Fruit fly (Drosophila melanogaster) whole organism, embryonic: ENCODE measurements around the gene mmy.
A peak's percentile ranks its signal among the peaks of the same experiment; 100 is the strongest.

Source experiments
- ATbp ChIP-seq: fragments of 200-800 bp; sonication (Bioruptor generic); optimal IDR thresholded peaks from 2 replicates; lab custom pipeline; 2017; ENCODE audit warnings: missing biosample characterization, mild to moderate bottlenecking, missing genetic modification characterization, missing genetic modification reagents
- Atf-2 ChIP-seq: fragments of 200-800 bp; sonication (Bioruptor generic); optimal IDR thresholded peaks from 2 replicates; lab custom pipeline; 2016; ENCODE audit warnings: missing biosample characterization, missing genetic modification characterization
- Atf6 ChIP-seq: fragments of 200-800 bp; sonication (Bioruptor generic); IDR thresholded peaks from 2 replicates; pipeline ENCODE4 v1.3.6; 2022; ENCODE audit warnings: missing biosample characterization, missing genetic modification characterization
- BEAF-32 ChIP-seq: fragments of 200-800 bp; sonication (Bioruptor generic); optimal IDR thresholded peaks from 3 replicates; lab custom pipeline; 2017; ENCODE audit warnings: missing biosample characterization, missing genetic modification characterization, mild to moderate bottlenecking, moderate library complexity, missing genetic modification reagents
- Bteb2 ChIP-seq: fragments of 200-800 bp; sonication (Bioruptor generic); optimal IDR thresholded peaks from 2 replicates; lab custom pipeline; 2016; ENCODE audit warnings: missing biosample characterization, missing genetic modification characterization
- CG10267 ChIP-seq: fragments of 200-800 bp; sonication (Bioruptor generic); optimal IDR thresholded peaks from 2 replicates; lab custom pipeline; 2018; ENCODE audit warnings: missing biosample characterization, mild to moderate bottlenecking, missing genetic modification characterization, moderate library complexity
- CG10431 ChIP-seq: fragments of 200-800 bp; sonication (Bioruptor generic); optimal IDR thresholded peaks from 3 replicates; lab custom pipeline; 2018; ENCODE audit warnings: missing biosample characterization, mild to moderate bottlenecking, missing genetic modification characterization
- CG11247 ChIP-seq: fragments of 200-800 bp; sonication (Bioruptor generic); IDR thresholded peaks from 2 replicates; pipeline ENCODE4 v1.3.6; 2022; ENCODE audit warnings: missing biosample characterization, missing genetic modification characterization
- CG12769 ChIP-seq: fragments of 200-800 bp; sonication (Bioruptor generic); optimal IDR thresholded peaks from 2 replicates; lab custom pipeline; 2019; ENCODE audit warnings: missing biosample characterization, mild to moderate bottlenecking, missing genetic modification characterization, moderate library complexity
- CG13894 ChIP-seq: fragments of 200-800 bp; sonication (Bioruptor generic); optimal IDR thresholded peaks from 3 replicates; lab custom pipeline; 2018; ENCODE audit warnings: missing biosample characterization, mild to moderate bottlenecking, missing genetic modification characterization, moderate library complexity
- CG15011 ChIP-seq: fragments of 200-800 bp; sonication (Bioruptor generic); optimal IDR thresholded peaks from 3 replicates; lab custom pipeline; 2018; ENCODE audit warnings: missing biosample characterization, mild to moderate bottlenecking, missing genetic modification characterization
- CG1529 ChIP-seq: fragments of 200-800 bp; sonication (Bioruptor generic); optimal IDR thresholded peaks from 3 replicates; lab custom pipeline; 2018; ENCODE audit warnings: missing biosample characterization, missing genetic modification characterization
- CG31388 ChIP-seq: fragments of 200-800 bp; sonication (Bioruptor generic); optimal IDR thresholded peaks from 2 replicates; lab custom pipeline; 2016; ENCODE audit warnings: missing biosample characterization, missing genetic modification characterization
- CG42726 ChIP-seq: fragments of 200-800 bp; sonication (Bioruptor generic); IDR thresholded peaks from 2 replicates; pipeline ENCODE4 v1.3.6; 2022; ENCODE audit warnings: missing biosample characterization, missing genetic modification characterization; ENCODE audit not compliant: partially characterized antibody
- CG6272 ChIP-seq: fragments of 200-800 bp; sonication (Bioruptor generic); IDR thresholded peaks from 2 replicates; pipeline ENCODE4 v1.3.6; 2022; ENCODE audit warnings: missing biosample characterization, missing genetic modification characterization
- CG6813 ChIP-seq: fragments of 200-800 bp; sonication (Bioruptor generic); optimal IDR thresholded peaks from 2 replicates; lab custom pipeline; 2017; ENCODE audit warnings: missing biosample characterization, missing genetic modification characterization, mild to moderate bottlenecking, moderate library complexity, missing genetic modification reagents
- CG6854 ChIP-seq: fragments of 200-800 bp; sonication (Bioruptor generic); optimal IDR thresholded peaks from 3 replicates; lab custom pipeline; 2017; ENCODE audit warnings: missing biosample characterization, mild to moderate bottlenecking, missing genetic modification characterization
- CG7963 ChIP-seq: fragments of 200-800 bp; sonication (Bioruptor generic); IDR thresholded peaks from 3 replicates; pipeline ENCODE4 v1.3.6; 2022; ENCODE audit warnings: missing biosample characterization, missing genetic modification characterization; ENCODE audit not compliant: partially characterized antibody
- CG8924 ChIP-seq: fragments of 200-800 bp; optimal IDR thresholded peaks from 3 replicates; lab custom pipeline; 2019; ENCODE audit warnings: missing biosample characterization, mild to moderate bottlenecking, missing genetic modification characterization, moderate library complexity
- CG9932 ChIP-seq: fragments of 200-800 bp; sonication (Bioruptor generic); IDR thresholded peaks from 2 replicates; pipeline ENCODE4 v1.3.6; 2022; ENCODE audit warnings: missing biosample characterization, missing genetic modification characterization
- CTCF ChIP-seq: fragments of 200-800 bp; sonication (Bioruptor generic); optimal IDR thresholded peaks from 2 replicates; lab custom pipeline; 2017; ENCODE audit warnings: missing biosample characterization, mild to moderate bottlenecking, missing genetic modification characterization, moderate library complexity
- D ChIP-seq, 2 experiments: fragments of 200-800 bp in 1 of 2; fragments of >200 bp in 1 of 2; sonication (Bioruptor generic) in 1 of 2; optimal IDR thresholded peaks; 2 replicates in 1 of 2; 3 replicates in 1 of 2; lab custom pipeline; 2017; ENCODE audit warnings: mild to moderate bottlenecking in 1 of 2, missing biosample characterization in 1 of 2, missing genetic modification characterization in 1 of 2, missing genetic modification reagents in 1 of 2
- Dfd ChIP-seq, 2 experiments: fragments of >200 bp; optimal IDR thresholded peaks; 2 replicates each; lab custom pipeline; 2017; ENCODE audit warnings: missing biosample characterization in 2 of 2, missing genetic modification characterization in 2 of 2
- Dip2 ChIP-seq: fragments of 200-800 bp; sonication (Bioruptor generic); IDR thresholded peaks from 2 replicates; pipeline ENCODE4 v1.3.6; 2022; ENCODE audit warnings: missing biosample characterization, missing genetic modification characterization
- HLH54F ChIP-seq: fragments of 200-800 bp; sonication (Bioruptor generic); optimal IDR thresholded peaks from 3 replicates; lab custom pipeline; 2016; ENCODE audit warnings: missing biosample characterization, missing genetic modification characterization
- Hand ChIP-seq: fragments of 200-800 bp; sonication (Bioruptor generic); optimal IDR thresholded peaks from 2 replicates; lab custom pipeline; 2017; ENCODE audit warnings: mild to moderate bottlenecking, missing biosample characterization, missing genetic modification reagents, missing genetic modification characterization
- MBD-R2 ChIP-seq: fragments of 200-800 bp; sonication (Bioruptor generic); IDR thresholded peaks from 2 replicates; pipeline ENCODE4 v1.3.6; 2022; ENCODE audit warnings: missing biosample characterization, missing genetic modification characterization
- MESR4 ChIP-seq: fragments of 200-800 bp; sonication (Bioruptor generic); optimal IDR thresholded peaks from 2 replicates; lab custom pipeline; 2018; ENCODE audit warnings: missing biosample characterization, mild to moderate bottlenecking, missing genetic modification characterization, moderate library complexity
- Med ChIP-seq: fragments of 200-800 bp; sonication (Bioruptor generic); peaks from one replicate; lab custom pipeline; 2016; ENCODE audit warnings: missing biosample characterization, missing genetic modification characterization, mild to moderate bottlenecking, inconsistent platforms, moderate library complexity
- NFAT ChIP-seq: fragments of 200-800 bp; sonication (Bioruptor generic); IDR thresholded peaks from 2 replicates; pipeline ENCODE4 v1.3.6; 2022; ENCODE audit warnings: missing biosample characterization, missing genetic modification characterization
- Neu2 ChIP-seq: fragments of 200-800 bp; sonication (Bioruptor generic); optimal IDR thresholded peaks from 3 replicates; lab custom pipeline; 2016; ENCODE audit warnings: missing biosample characterization, missing genetic modification characterization, borderline replicate concordance
- Nf-YC ChIP-seq: fragments of 200-800 bp; optimal IDR thresholded peaks from 3 replicates; lab custom pipeline; 2019; ENCODE audit warnings: missing biosample characterization, mild to moderate bottlenecking, missing genetic modification characterization, moderate library complexity
- Sox100B ChIP-seq: fragments of 200-800 bp; sonication (Bioruptor generic); optimal IDR thresholded peaks from 3 replicates; lab custom pipeline; 2018; ENCODE audit warnings: missing biosample characterization, mild to moderate bottlenecking, missing genetic modification characterization
- Ssrp ChIP-seq: fragments of 200-800 bp; sonication (Bioruptor generic); optimal IDR thresholded peaks from 2 replicates; lab custom pipeline; 2018; ENCODE audit warnings: missing biosample characterization, mild to moderate bottlenecking, missing genetic modification characterization, moderate library complexity
- ac ChIP-seq: fragments of 200-800 bp; sonication (Bioruptor generic); optimal IDR thresholded peaks from 3 replicates; lab custom pipeline; 2017; ENCODE audit warnings: missing biosample characterization, mild to moderate bottlenecking, missing genetic modification characterization
- amos ChIP-seq: fragments of 200-800 bp; sonication (Bioruptor generic); IDR thresholded peaks from 2 replicates; pipeline ENCODE4 v1.3.6; 2022; ENCODE audit warnings: missing biosample characterization, missing genetic modification characterization; ENCODE audit not compliant: partially characterized antibody
- chn ChIP-seq: fragments of 200-800 bp; sonication (Bioruptor generic); optimal IDR thresholded peaks from 2 replicates; lab custom pipeline; 2016; ENCODE audit warnings: missing biosample characterization, missing genetic modification characterization
- grn ChIP-seq: fragments of 200-800 bp; sonication (Bioruptor generic); optimal IDR thresholded peaks from 3 replicates; lab custom pipeline; 2017; ENCODE audit warnings: missing biosample characterization, missing genetic modification characterization
- nerfin-1 ChIP-seq: fragments of 200-800 bp; sonication (Bioruptor generic); optimal IDR thresholded peaks from 3 replicates; lab custom pipeline; 2019; ENCODE audit warnings: missing biosample characterization, mild to moderate bottlenecking, missing genetic modification characterization, moderate library complexity
- p53 ChIP-seq: fragments of 200-800 bp; sonication (Bioruptor generic); optimal IDR thresholded peaks from 2 replicates; lab custom pipeline; 2016; ENCODE audit warnings: missing biosample characterization, missing genetic modification characterization
- ranshi ChIP-seq: fragments of 200-800 bp; sonication (Bioruptor generic); IDR thresholded peaks from 2 replicates; pipeline ENCODE4 v1.3.6; 2022; ENCODE audit warnings: missing biosample characterization, missing genetic modification characterization
- row ChIP-seq: fragments of 200-800 bp; sonication (Bioruptor generic); IDR thresholded peaks from 3 replicates; pipeline ENCODE4 v1.3.6; 2022; ENCODE audit warnings: missing biosample characterization, missing genetic modification characterization
- sd ChIP-seq: fragments of 200-800 bp; sonication (Bioruptor generic); optimal IDR thresholded peaks from 3 replicates; lab custom pipeline; 2018; ENCODE audit warnings: missing biosample characterization, mild to moderate bottlenecking, missing genetic modification characterization, moderate library complexity
- sens ChIP-seq: fragments of 200-800 bp; sonication (Bioruptor generic); peaks from one replicate; lab custom pipeline; 2016; ENCODE audit warnings: missing biosample characterization, missing genetic modification characterization
- sim ChIP-seq: fragments of 200-800 bp; sonication (Bioruptor generic); IDR thresholded peaks from 2 replicates; pipeline ENCODE4 v1.3.6; 2022; ENCODE audit warnings: missing biosample characterization, missing genetic modification characterization
- slou ChIP-seq: fragments of 200-800 bp; sonication (Bioruptor generic); optimal IDR thresholded peaks from 3 replicates; lab custom pipeline; 2016; ENCODE audit warnings: missing biosample characterization, missing genetic modification characterization
- tin ChIP-seq: fragments of 200-800 bp; sonication (Bioruptor generic); optimal IDR thresholded peaks from 3 replicates; lab custom pipeline; 2016; ENCODE audit warnings: missing biosample characterization, missing genetic modification characterization
- tll ChIP-seq, 2 experiments: fragments of 200-800 bp in 1 of 2; fragments of >200 bp in 1 of 2; sonication (Bioruptor generic) in 1 of 2; optimal IDR thresholded peaks; 2 replicates each; lab custom pipeline; 2017 to 2019; ENCODE audit warnings: missing biosample characterization in 2 of 2, missing genetic modification characterization in 2 of 2, mild to moderate bottlenecking in 1 of 2, moderate library complexity in 1 of 2
- tna ChIP-seq: fragments of 200-800 bp; sonication (Bioruptor generic); IDR thresholded peaks from 2 replicates; pipeline ENCODE4 v1.3.6; 2022; ENCODE audit warnings: missing biosample characterization, missing genetic modification characterization; ENCODE audit not compliant: partially characterized antibody
- zfh1 ChIP-seq: fragments of 200-800 bp; sonication (Bioruptor generic); IDR thresholded peaks from 3 replicates; pipeline ENCODE4 v1.3.6; 2022; ENCODE audit warnings: missing biosample characterization, missing genetic modification characterization

Gene mmy

DNA sequence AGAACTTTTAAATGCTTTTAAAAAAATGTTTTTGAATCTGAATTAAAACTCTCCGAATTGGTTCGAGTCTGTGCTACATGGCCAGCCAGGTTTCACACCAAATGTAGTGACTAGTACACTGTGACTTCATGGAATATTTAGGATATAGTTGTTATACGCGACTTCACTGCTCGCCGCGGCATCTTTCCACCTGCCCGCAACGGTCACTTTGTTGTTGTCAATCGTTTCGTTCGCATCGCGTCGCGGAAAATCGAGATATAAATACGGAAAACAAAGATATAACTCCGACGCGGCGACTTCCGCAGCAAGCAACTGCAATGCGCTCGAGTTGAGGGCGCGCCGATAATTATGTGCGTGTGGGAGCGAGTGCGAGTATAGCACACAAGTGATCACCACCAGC, 24.7 kb upstream of the mmy start, which contains the start of gene CG31637 (continued):
- TF ChIP-seq sens (GFP tag; lab: Kevin White, UChicago) (peak; percentile 76), ac (GFP tag; lab: Kevin White, UChicago) (peak; percentile 16), p53 (GFP tag; lab: Kevin White, UChicago) (peak; percentile 21), CG10431 (GFP tag; lab: Kevin White, UChicago) (peak; percentile 2), CG8924 (tag; lab: Kevin White, UChicago) (peak; percentile 43), chn (GFP tag; lab: Kevin White, UChicago) (no peak), CG31388 (GFP tag; lab: Kevin White, UChicago) (no peak), Dfd (GFP tag; optimal IDR thresholded peaks at IDR 0.05; lab: Kevin White, UChicago) (no peak), CG13894 (peak; percentile 33), Ssrp (tag; lab: Kevin White, UChicago) (no peak), tll (GFP tag; optimal IDR thresholded peaks at IDR 0.05; lab: Kevin White, UChicago) (peak in 1 of 2 experiments; percentile 45), D (optimal IDR thresholded peaks at IDR 0.05; lab: Kevin White, UChicago) (no peak), D (GFP tag; optimal IDR thresholded peaks at IDR 0.05; lab: Kevin White, UChicago) (no peak), HLH54F (no peak), CG9932 (GFP tag; lab: Robert Waterston, UW) (0 out of 2 replicates have a peak, but pooled peaks have one; percentile 9), CG7963 (GFP tag; lab: Robert Waterston, UW) (no peak), ATbp (GFP tag; lab: Kevin White, UChicago) (no peak), Atf6 (GFP tag; lab: Robert Waterston, UW) (no peak), MBD-R2 (GFP tag; lab: Robert Waterston, UW) (peak; percentile 82), sd (peak; percentile 31), Bteb2 (GFP tag; lab: Kevin White, UChicago) (peak; percentile 6), CG11247 (no peak), CG1529 (no peak), Med (GFP tag; lab: Kevin White, UChicago) (peak; percentile 85), BEAF-32 (peak; percentile 46), Neu2 (GFP tag; lab: Kevin White, UChicago) (peak; percentile 6), sim (GFP tag; lab: Robert Waterston, UW) (no peak), CG6813 (no peak), nerfin-1 (tag; lab: Kevin White, UChicago) (no peak), Sox100B (GFP tag; lab: Kevin White, UChicago) (no peak), row (GFP tag; lab: Robert Waterston, UW) (peak; percentile 48; the same call in 2 of the 3 replicates), Dip2 (GFP tag; lab: Robert Waterston, UW) (no peak), CG12769 (tag; lab: Kevin White, UChicago) (no peak), amos (GFP tag; lab: Robert Waterston, UW) (peak; percentile 50; the same call in 1 of the 2 replicates), Hand (no peak), CG6272 (GFP tag; lab: Robert Waterston, UW) (no peak), grn (GFP tag; lab: Kevin White, UChicago) (peak; percentile 57), ranshi (no peak), slou (GFP tag; lab: Kevin White, UChicago) (peak; percentile 14), zfh1 (GFP tag; lab: Robert Waterston, UW) (no peak), CG42726 (GFP tag; lab: Robert Waterston, UW) (0 out of 2 replicates have a peak, but pooled peaks have one; percentile 2), CG6854 (GFP tag; lab: Kevin White, UChicago) (no peak), Nf-YC (peak; percentile 77), CG10267 (tag; lab: Kevin White, UChicago) (peak; percentile 49), tna (GFP tag; lab: Robert Waterston, UW) (peak; percentile 43; the same call in 1 of the 2 replicates), tin (peak; percentile 16), Atf-2 (GFP tag; lab: Kevin White, UChicago) (no peak), CTCF (GFP tag; lab: Kevin White, UChicago) (peak; percentile 63), MESR4 (GFP tag; lab: Kevin White, UChicago) (peak; percentile 81), CG15011 (GFP tag; lab: Kevin White, UChicago) (no peak), NFAT (GFP tag; lab: Robert Waterston, UW) (peak; percentile 27; the same call in 1 of the 2 replicates)
